Worm (Caenorhabditis elegans): ENCODE measurements around the gene fbxb-16.
A peak's percentile ranks its signal among the peaks of the same experiment; 100 is the strongest.

DNA sequence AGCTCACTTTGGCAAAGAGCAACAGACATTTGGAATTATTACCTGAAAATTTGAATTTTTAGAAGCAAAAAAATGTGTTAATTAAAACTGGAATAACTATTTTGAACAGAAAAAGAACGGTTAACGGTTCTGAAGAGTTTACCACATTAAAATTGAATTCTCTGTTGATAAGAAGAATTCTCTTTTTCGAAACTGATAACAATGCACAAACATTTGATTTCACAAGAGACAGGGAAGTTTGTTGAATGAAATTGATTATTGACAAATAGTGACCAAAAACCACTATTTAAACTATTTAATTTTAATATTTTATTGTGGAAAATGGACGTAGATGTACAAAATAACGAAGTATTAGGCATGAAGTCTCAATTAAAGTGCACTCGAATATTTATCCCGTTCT is 44.1 kb downstream of the fbxb-16 start:
- TF ChIP-seq ztf-11 (tag; optimal IDR thresholded peaks at IDR 0.05) (no peak), unc-62 (GFP tag; optimal IDR thresholded peaks at IDR 0.05) (no peak), skn-1 (tag; optimal IDR thresholded peaks at IDR 0.05) (no peak), mdl-1 (tag; optimal IDR thresholded peaks at IDR 0.05) (no peak), jun-1 (tag; optimal IDR thresholded peaks at IDR 0.05) (no peak), zag-1 (tag; optimal IDR thresholded peaks at IDR 0.05) (no peak), nhr-77 (tag; optimal IDR thresholded peaks at IDR 0.05) (no peak), nfya-1 (tag; optimal IDR thresholded peaks at IDR 0.05; ENCODE audit: insufficient read depth) (no peak), pqm-1 (tag; optimal IDR thresholded peaks at IDR 0.05) (peak; percentile 19), ama-1 (optimal IDR thresholded peaks at IDR 0.05) (no peak), nhr-237 (tag; optimal IDR thresholded peaks at IDR 0.05) (no peak)

All from whole organism, L3 larva.